Worm (Caenorhabditis elegans): Measurements from ENCODE around the gene ZK402.1.
"Not testable (repeated sequence)": the region's sequence is repeated elsewhere in the genome, so short reads cannot be mapped to it uniquely, and the experiment has no call there.

The ZK402.1 gene

DNA sequence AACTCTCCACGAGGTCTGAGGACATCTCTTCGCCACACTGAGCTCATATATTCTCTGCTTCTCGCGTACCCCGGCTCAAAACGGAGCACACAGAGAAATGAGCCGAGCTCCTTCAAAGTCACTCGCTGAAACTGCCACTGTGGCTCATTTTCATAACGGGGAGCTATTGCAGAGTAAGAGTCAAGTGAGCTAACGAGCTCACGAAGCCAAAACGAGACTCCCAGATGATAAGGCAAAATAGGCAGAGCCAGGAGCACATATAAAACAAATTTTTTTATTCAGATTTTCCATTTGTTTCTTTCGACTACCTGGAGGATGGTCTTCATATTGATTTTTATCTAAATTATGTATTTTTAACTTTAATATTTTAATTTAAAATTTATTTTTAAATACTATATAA, 20.4 kb downstream of the ZK402.1 start, which contains the start of gene F19G12.3:
TSS of gene F19G12.3 (plus strand) at position 301 of the 400 bp plus-strand sequence.
- TF ChIP-seq blmp-1 (tag; optimal IDR thresholded peaks at IDR 0.05) = no peak
- TF ChIP-seq fkh-8 (tag; optimal IDR thresholded peaks at IDR 0.05) = peak; percentile 7
- TF ChIP-seq sox-4 (tag; optimal IDR thresholded peaks at IDR 0.05) = no peak
- no peak for TF ChIP-seq lin-13 (GFP tag; optimal IDR thresholded peaks at IDR 0.05)
- no peak for TF ChIP-seq unc-62 (GFP tag; optimal IDR thresholded peaks at IDR 0.05)
- TF ChIP-seq ama-1 (optimal IDR thresholded peaks at IDR 0.05) = no peak
- peak; percentile 42 for TF ChIP-seq skn-1 (tag; optimal IDR thresholded peaks at IDR 0.05)
- no peak for TF ChIP-seq mab-9 (GFP tag; IDR thresholded peaks at IDR 0.05)
- TF ChIP-seq snpc-4 (tag; optimal IDR thresholded peaks at IDR 0.05) = no peak
- TF ChIP-seq nhr-77 (tag; optimal IDR thresholded peaks at IDR 0.05) = no peak
- TF ChIP-seq nhr-71 (tag; optimal IDR thresholded peaks at IDR 0.05) = no peak

DNA sequence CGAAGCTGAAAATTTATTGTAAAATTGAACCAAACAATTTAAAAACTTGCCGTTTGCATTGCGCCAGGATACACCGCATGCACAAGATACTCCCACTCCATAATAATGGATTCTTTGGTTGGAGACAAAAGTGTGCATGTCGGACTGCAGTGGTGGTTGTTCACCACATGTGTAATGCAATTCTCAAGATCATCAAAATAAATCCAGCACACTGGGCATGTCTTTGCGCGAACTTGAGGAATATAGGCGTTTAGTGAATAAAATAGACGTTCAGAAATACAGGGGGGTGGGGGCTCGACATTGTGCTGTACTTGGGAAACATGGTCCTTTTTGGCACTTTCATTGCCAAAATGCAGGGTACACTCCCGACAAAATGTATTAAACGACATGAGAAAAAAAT, 22.4 kb downstream of the ZK402.1 start, which contains the start of gene F19G12.11:
TSS of gene F19G12.11 (minus strand) at position 101 of the 400 bp plus-strand sequence.
- TF ChIP-seq mep-1 (tag; optimal IDR thresholded peaks at IDR 0.05) = no peak

DNA sequence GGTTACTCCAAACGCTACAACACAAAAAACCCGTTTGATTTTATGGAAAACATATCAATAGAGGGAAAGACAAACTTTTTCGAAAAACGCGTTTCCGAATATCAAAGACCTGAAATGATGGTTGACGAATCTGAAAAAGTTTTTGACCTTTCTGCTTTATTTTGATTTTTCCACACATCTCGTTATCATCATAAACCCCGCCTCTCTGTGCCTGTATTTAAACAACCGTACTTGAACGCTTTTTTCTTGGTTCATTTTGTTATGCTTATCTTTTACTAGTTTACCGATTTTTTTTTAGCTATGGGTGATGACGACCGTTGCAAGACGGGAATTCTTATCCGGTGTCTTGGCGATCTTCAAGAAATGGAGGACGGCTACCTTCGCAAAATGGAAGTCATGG, 26.6 kb downstream of the ZK402.1 start, which contains the start of gene F19G12.1:
TSS of gene F19G12.1 (plus strand) at position 301 of the 400 bp plus-strand sequence.
- not testable (repeated sequence) for TF ChIP-seq nhr-85 (tag); ama-1 (optimal IDR thresholded peaks at IDR 0.05); fkh-4 (tag; optimal IDR thresholded peaks at IDR 0.05; ENCODE audit: borderline replicate concordance)

DNA sequence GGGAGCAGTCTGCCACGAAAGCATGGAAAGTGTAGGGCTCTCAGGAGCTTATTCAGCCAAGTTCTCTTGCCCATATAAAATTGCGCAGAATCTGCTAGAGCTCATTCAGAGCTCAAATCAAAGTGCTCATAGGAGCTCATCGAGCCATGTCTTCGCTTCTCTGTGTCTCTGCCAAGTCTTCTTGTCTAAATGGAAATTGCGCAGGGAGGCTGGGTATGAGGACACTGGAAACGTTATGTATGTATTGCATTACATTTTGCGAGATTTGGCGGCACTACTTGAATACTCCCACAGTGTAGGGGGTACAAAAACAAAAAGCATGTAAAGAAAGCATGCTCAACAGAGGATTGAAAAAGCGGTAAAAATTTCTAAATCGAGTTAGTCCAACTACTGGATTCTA, 33.0 kb downstream of the ZK402.1 start:
- TF ChIP-seq hpl-2 (GFP tag; optimal IDR thresholded peaks at IDR 0.05) (no peak), efl-1 (optimal IDR thresholded peaks at IDR 0.05) (peak in 1 of 2 experiments; percentile 17), efl-1 (GFP tag; optimal IDR thresholded peaks at IDR 0.05 in 1 of 2) (peak in 1 of 2 experiments; percentile 70), mep-1 (tag; optimal IDR thresholded peaks at IDR 0.05) (peak; percentile 4), dsc-1 (tag; optimal IDR thresholded peaks at IDR 0.05) (peak; percentile 53), zag-1 (tag; optimal IDR thresholded peaks at IDR 0.05) (no peak), snu-23 (GFP tag; optimal IDR thresholded peaks at IDR 0.05) (peak; percentile 18), pqm-1 (tag; optimal IDR thresholded peaks at IDR 0.05) (no peak), nhr-47 (tag; optimal IDR thresholded peaks at IDR 0.05) (peak; percentile 68), jun-1 (tag; optimal IDR thresholded peaks at IDR 0.05) (peak; percentile 1), tbx-2 (tag; optimal IDR thresholded peaks at IDR 0.05) (peak; percentile 11), ceh-82 (tag; optimal IDR thresholded peaks at IDR 0.05) (peak; percentile 10 to 57 (median 21)), skn-1 (tag; optimal IDR thresholded peaks at IDR 0.05) (peak; percentile 22), rnt-1 (tag; optimal IDR thresholded peaks at IDR 0.05) (peak; percentile 9), fkh-10 (GFP tag; optimal IDR thresholded peaks at IDR 0.05) (peak; percentile 55), fkh-8 (tag; optimal IDR thresholded peaks at IDR 0.05) (peak; percentile 43)

DNA sequence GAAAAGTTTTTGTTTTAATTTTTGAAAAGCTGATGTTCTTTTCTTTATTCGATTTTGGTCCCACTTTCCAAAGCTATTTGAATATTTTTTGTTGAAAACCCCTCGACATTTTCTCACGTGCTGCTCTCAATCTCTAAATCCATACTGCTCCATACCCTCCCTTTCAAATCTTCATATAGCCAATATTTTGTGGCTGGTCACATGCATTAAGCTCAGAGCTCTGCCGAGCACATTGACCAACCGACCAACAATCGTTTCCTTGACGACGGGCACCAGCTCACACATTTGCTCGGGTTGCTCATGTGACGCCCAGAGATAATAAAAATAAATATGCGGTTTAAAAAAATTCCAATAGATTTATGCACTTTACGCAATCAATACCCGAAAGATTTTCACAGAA, 34.9 kb downstream of the ZK402.1 start:
- peak in 2 of 3 experiments; percentile 23 to 43 for TF ChIP-seq ceh-82 (tag; optimal IDR thresholded peaks at IDR 0.05)
- peak; percentile 10 for TF ChIP-seq tbx-2 (tag; optimal IDR thresholded peaks at IDR 0.05)
- TF ChIP-seq skn-1 (tag; optimal IDR thresholded peaks at IDR 0.05) = peak; percentile 34
- peak; percentile 82 for TF ChIP-seq fkh-8 (tag; optimal IDR thresholded peaks at IDR 0.05)
- peak; percentile 11 to 16 for TF ChIP-seq lsy-2 (tag; optimal IDR thresholded peaks at IDR 0.05)
- TF ChIP-seq snu-23 (GFP tag; optimal IDR thresholded peaks at IDR 0.05) = peak; percentile 40
- TF ChIP-seq unc-130 (tag; optimal IDR thresholded peaks at IDR 0.05) = no peak
- no peak for TF ChIP-seq nhr-77 (tag; optimal IDR thresholded peaks at IDR 0.05)
- TF ChIP-seq nhr-19 (GFP tag; conservative IDR thresholded peaks at IDR 0.05) = peak; percentile 18; the same call in 1 of the 2 replicates
- peak; percentile 44 for TF ChIP-seq egl-13 (tag; optimal IDR thresholded peaks at IDR 0.05)
- no peak for TF ChIP-seq elt-2 (tag; optimal IDR thresholded peaks at IDR 0.05)
- TF ChIP-seq ama-1 (optimal IDR thresholded peaks at IDR 0.05) = no peak
- peak; percentile 68 for TF ChIP-seq nhr-47 (tag; optimal IDR thresholded peaks at IDR 0.05)
- TF ChIP-seq fkh-10 (GFP tag; optimal IDR thresholded peaks at IDR 0.05) = peak; percentile 57
- TF ChIP-seq ceh-88 (GFP tag; IDR thresholded peaks at IDR 0.05) = no peak
- peak in 1 of 3 experiments; percentile 6 for TF ChIP-seq dpl-1 (GFP tag; optimal IDR thresholded peaks at IDR 0.05)
- TF ChIP-seq unc-86 (tag; optimal IDR thresholded peaks at IDR 0.05) = no peak
- peak; percentile 37 for TF ChIP-seq jun-1 (tag; optimal IDR thresholded peaks at IDR 0.05)
- no peak for TF ChIP-seq hlh-4 (tag; optimal IDR thresholded peaks at IDR 0.05)
- TF ChIP-seq zag-1 (tag; optimal IDR thresholded peaks at IDR 0.05) = no peak
- TF ChIP-seq aly-2 (tag; optimal IDR thresholded peaks at IDR 0.05) = no peak
- peak; percentile 79 for TF ChIP-seq dsc-1 (tag; optimal IDR thresholded peaks at IDR 0.05)
- no peak for TF ChIP-seq nhr-12 (tag; optimal IDR thresholded peaks at IDR 0.05)
- TF ChIP-seq lin-14 (GFP tag; optimal IDR thresholded peaks at IDR 0.05) = peak; percentile 21
- peak; percentile 76 for TF ChIP-seq sox-4 (tag; optimal IDR thresholded peaks at IDR 0.05)
- peak; percentile 16 for TF ChIP-seq rnt-1 (tag; optimal IDR thresholded peaks at IDR 0.05)
- no peak for TF ChIP-seq fkh-4 (tag; optimal IDR thresholded peaks at IDR 0.05; ENCODE audit: borderline replicate concordance)
- peak; percentile 57 for TF ChIP-seq pax-3 (tag; optimal IDR thresholded peaks at IDR 0.05)
- TF ChIP-seq nhr-90 (tag; optimal IDR thresholded peaks at IDR 0.05; ENCODE audit: poor library complexity) = no peak
- TF ChIP-seq mdl-1 (tag; optimal IDR thresholded peaks at IDR 0.05) = peak in 1 of 2 experiments; percentile 8

Data from whole organism, L1 larva.